Fruit fly (Drosophila melanogaster) whole organism: ENCODE results near the gene CG6927.

Experiments
- psq ChIP-seq: fragments of >200 bp; optimal IDR thresholded peaks from 2 replicates; lab custom pipeline; 2017
- usp ChIP-seq: fragments of >200 bp; optimal IDR thresholded peaks from 2 replicates; lab custom pipeline; 2017; ENCODE audit warnings: missing biosample characterization, missing genetic modification characterization, mixed read lengths

DNA sequence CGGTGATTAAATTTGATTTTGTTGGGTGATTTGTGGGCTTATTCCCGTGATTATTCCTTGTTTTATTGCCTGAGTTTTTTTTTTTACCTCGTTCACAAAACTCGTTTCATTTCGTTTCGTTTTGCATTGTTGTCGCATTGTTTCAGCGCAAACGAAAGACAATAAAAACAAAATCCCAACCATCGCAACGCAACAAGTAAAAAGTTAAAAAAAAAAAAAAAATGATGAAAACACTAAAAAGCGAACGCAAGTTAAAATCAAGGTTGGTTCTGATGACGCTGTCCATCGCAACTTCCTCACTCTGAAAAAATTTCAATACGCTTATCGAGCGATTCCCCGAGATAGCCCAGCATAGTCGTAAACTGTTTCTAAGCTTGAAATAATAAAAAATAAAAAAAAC is 34.8 kb downstream of the CG6927 start:
- TF ChIP-seq usp (GFP tag; lab: Kevin White, UChicago) = no peak
- TF ChIP-seq psq = no peak
